Worm (Caenorhabditis elegans): Measurements from ENCODE around the gene ZK666.12.

ZK666.12 gene

DNA sequence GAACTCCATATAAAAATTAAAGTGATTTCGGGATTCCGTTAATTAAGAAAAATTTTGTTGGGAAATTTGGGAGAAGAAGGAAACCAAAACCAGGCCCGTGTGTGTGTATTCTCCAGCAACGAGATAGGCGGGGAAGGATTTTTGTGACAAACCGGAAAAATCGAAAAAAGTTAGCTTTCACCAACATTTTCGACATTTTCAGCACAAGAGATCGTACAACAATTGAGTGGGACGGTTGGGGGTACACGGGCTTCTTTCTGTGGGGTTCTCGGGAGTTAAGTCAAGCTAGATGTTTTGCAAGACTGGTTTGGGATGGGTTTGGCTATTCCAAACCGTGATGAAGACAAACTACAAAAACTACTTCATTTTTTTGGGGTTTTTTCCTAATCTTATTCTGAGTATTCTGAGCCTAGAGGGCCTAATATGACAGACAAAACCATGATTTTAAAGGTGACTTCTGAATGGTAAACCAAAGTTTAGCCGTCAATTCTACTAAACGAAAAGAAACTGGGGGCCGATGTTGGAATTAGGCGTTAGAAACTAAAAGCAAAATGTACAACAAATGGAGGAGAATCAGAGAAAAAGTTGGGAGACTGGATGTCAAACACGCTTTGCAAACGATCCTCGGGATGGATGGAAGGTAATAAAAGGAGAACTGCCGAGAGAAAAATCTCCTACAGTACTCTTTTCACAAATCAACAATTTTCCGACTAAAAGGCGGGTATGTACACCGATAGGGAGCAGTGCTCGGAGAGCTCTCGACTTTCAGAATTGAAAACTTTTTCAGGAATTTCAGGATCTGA is 46.8 kb downstream of the ZK666.12 start (continued):
- TF ChIP-seq F52B5.7 (tag; optimal IDR thresholded peaks at IDR 0.05) = peak; percentile 90

DNA sequence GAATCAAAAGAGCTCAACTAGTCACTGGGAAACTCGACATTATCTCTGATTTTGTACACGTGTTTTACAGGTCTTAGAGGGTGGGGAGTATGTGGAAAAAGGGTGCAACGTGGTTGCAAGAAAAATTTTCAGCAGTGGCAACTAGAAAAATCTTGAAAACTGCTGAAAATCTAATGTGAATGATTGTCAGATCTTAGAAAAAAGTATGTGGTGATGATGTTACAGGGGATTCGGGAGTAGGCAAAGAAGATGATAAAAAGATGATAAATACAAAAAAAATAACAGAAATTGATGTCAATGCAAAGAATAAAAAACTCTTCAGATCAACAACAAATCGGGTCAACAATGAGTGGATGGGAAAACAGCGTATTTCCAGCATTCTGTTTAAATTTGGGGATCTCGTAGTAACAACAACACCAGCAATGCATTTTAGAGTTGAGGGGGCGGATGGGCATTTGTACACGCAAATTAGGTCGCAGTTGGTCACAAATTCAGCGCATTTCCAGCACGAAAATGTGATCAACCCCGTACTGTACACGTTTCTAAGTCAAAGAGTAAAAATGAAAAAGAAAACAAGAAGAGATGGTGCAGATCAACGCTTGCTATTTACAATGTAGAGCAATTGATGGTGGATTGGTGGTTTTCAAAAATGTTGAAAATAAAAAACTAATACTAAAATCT is 47.6 kb downstream of the ZK666.12 start:
- TF ChIP-seq pbrm-1 (GFP tag; IDR thresholded peaks at IDR 0.05) (no peak; the same call in 1 of the 2 replicates), hrde-1 (tag; optimal IDR thresholded peaks at IDR 0.05; ENCODE audit: borderline replicate concordance) (no peak), egl-44 (GFP tag; IDR thresholded peaks at IDR 0.05) (peak; percentile 40; the same call in 1 of the 2 replicates), Y67H2A.10 (GFP tag; conservative IDR thresholded peaks at IDR 0.05) (no peak), ets-4 (GFP tag; optimal IDR thresholded peaks at IDR 0.05) (peak; percentile 53), lin-40 (tag; optimal IDR thresholded peaks at IDR 0.05) (no peak), ama-1 (optimal IDR thresholded peaks at IDR 0.05) (peak; percentile 44), ama-1 (GFP tag; optimal IDR thresholded peaks at IDR 0.05) (no peak), nhr-120 (GFP tag; IDR thresholded peaks at IDR 0.05) (no peak), nfya-1 (tag; optimal IDR thresholded peaks at IDR 0.05; ENCODE audit: borderline replicate concordance, insufficient read depth) (no peak), mel-28 (tag; optimal IDR thresholded peaks at IDR 0.05; ENCODE audit: borderline replicate concordance) (no peak), F10E7.11 (tag; optimal IDR thresholded peaks at IDR 0.05) (no peak), ztf-22 (GFP tag; optimal IDR thresholded peaks at IDR 0.05) (no peak), ceh-40 (GFP tag; IDR thresholded peaks at IDR 0.05) (no peak), ztf-6 (GFP tag; IDR thresholded peaks at IDR 0.05) (no peak), F57C9.4 (tag; optimal IDR thresholded peaks at IDR 0.05) (peak; percentile 66), lin-35 (GFP tag; optimal IDR thresholded peaks at IDR 0.05) (peak in 1 of 3 experiments; percentile 23), unc-130 (GFP tag; optimal IDR thresholded peaks at IDR 0.05) (no peak), let-607 (tag; optimal IDR thresholded peaks at IDR 0.05) (no peak), lir-1 (GFP tag; conservative IDR thresholded peaks at IDR 0.05) (no peak), sptf-2 (GFP tag; optimal IDR thresholded peaks at IDR 0.05) (no peak), F39B2.1 (GFP tag; IDR thresholded peaks at IDR 0.05) (0 out of 2 replicates have a peak, but pooled peaks have one; percentile 9), snpc-4 (GFP tag; optimal IDR thresholded peaks at IDR 0.05) (no peak), snpc-4 (tag; optimal IDR thresholded peaks at IDR 0.05) (peak in 1 of 4 experiments; percentile 2), ztf-26 (tag; optimal IDR thresholded peaks at IDR 0.05) (peak; percentile 39), ceh-79 (tag; optimal IDR thresholded peaks at IDR 0.05) (no peak), F55B11.4 (tag; optimal IDR thresholded peaks at IDR 0.05; ENCODE audit: borderline replicate concordance, insufficient read depth) (no peak), attf-5 (GFP tag; optimal IDR thresholded peaks at IDR 0.05) (peak; percentile 31), ZK185.1 (tag; optimal IDR thresholded peaks at IDR 0.05; ENCODE audit: poor library complexity, severe bottlenecking) (peak; percentile 36), nfyb-1 (GFP tag; IDR thresholded peaks at IDR 0.05) (no peak), Y53F4B.3 (GFP tag; IDR thresholded peaks at IDR 0.05) (no peak), ccch-3 (GFP tag; optimal IDR thresholded peaks at IDR 0.05) (no peak), hsf-1 (GFP tag; IDR thresholded peaks at IDR 0.05) (peak; percentile 29; the same call in 1 of the 2 replicates), snpc-1.1 (tag; optimal IDR thresholded peaks at IDR 0.05; ENCODE audit: insufficient read depth) (no peak), bed-1 (GFP tag; IDR thresholded peaks at IDR 0.05) (peak; percentile 14; the same call in 1 of the 2 replicates), ceh-91 (GFP tag; IDR thresholded peaks at IDR 0.05) (no peak), somi-1 (GFP tag; optimal IDR thresholded peaks at IDR 0.05) (no peak), T26A5.8 (tag; optimal IDR thresholded peaks at IDR 0.05) (no peak), F57A8.1 (GFP tag; optimal IDR thresholded peaks at IDR 0.05) (no peak), nhr-27 (tag; optimal IDR thresholded peaks at IDR 0.05) (no peak), hmg-1.2 (GFP tag; IDR thresholded peaks at IDR 0.05) (peak; percentile 40), him-1 (tag; optimal IDR thresholded peaks at IDR 0.05) (no peak), egrh-3 (GFP tag; IDR thresholded peaks at IDR 0.05) (no peak)
